Fruit fly (Drosophila melanogaster) whole organism, prepupa: Measurements from ENCODE around the gene CG8814.

Experiments
- CG11902 ChIP-seq: fragments of 200-800 bp; sonication (Bioruptor generic); optimal IDR thresholded peaks from 3 replicates; lab custom pipeline; 2016; ENCODE audit warnings: missing biosample characterization, missing genetic modification characterization
- CG32006 ChIP-seq: fragments of 200-800 bp; sonication (Bioruptor generic); optimal IDR thresholded peaks from 3 replicates; lab custom pipeline; 2017; ENCODE audit warnings: missing biosample characterization, mild to moderate bottlenecking, missing genetic modification characterization

DNA sequence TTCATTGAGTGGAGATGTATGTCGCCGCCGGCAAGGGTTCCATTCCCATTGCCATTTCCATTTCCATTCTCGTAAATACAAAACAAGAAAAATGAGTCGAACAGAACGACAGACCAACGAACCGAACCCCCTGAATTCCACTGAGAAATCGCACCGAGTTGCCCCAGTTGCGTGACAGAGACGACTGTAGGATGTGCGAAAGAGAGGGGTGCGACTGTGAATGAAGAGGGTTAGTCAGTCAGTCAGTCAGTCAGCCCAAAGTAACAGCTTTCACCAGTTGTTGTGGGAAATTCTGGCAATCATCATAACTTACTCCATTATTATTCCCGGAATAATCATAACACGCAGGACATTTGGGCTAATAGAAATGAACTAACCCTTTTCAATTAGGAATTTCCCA, 23.6 kb downstream of the CG8814 start:
- TF ChIP-seq CG32006 = no peak
- TF ChIP-seq CG11902 (GFP tag; lab: Kevin White, UChicago) = no peak
